Fruit fly (Drosophila melanogaster): ENCODE measurements around the gene Ankle2.

Ankle2 gene

dm6 chrX:17583706-17584105 lies 4.7 kb upstream of the Ankle2 start:
- TF ChIP-seq CG8478 (optimal IDR thresholded peaks at IDR 0.05) (no peak), CTCF (optimal IDR thresholded peaks at IDR 0.05) (no peak)

DNA sequence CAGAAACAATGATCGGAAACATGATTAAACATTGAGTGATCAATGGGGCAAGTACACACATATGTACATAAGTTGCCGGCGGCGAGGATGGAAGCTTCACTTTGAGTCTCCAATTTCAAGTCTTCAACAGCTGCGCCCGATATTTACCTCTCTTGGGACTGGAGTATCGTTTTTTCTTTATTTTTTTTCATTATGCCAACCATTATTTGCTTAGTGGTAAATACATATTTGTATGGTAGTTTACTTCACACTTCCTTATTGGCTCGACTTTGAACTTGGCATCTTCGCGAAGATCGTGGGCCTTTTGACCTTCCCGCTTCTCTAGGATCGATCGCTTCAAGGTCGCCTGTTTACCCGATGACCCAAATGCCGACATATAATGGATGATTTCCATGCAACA lies 3.6 kb upstream of the Ankle2 start:
- no peak for TF ChIP-seq CTCF (optimal IDR thresholded peaks at IDR 0.05)
- no peak for TF ChIP-seq CG8478 (optimal IDR thresholded peaks at IDR 0.05)

DNA sequence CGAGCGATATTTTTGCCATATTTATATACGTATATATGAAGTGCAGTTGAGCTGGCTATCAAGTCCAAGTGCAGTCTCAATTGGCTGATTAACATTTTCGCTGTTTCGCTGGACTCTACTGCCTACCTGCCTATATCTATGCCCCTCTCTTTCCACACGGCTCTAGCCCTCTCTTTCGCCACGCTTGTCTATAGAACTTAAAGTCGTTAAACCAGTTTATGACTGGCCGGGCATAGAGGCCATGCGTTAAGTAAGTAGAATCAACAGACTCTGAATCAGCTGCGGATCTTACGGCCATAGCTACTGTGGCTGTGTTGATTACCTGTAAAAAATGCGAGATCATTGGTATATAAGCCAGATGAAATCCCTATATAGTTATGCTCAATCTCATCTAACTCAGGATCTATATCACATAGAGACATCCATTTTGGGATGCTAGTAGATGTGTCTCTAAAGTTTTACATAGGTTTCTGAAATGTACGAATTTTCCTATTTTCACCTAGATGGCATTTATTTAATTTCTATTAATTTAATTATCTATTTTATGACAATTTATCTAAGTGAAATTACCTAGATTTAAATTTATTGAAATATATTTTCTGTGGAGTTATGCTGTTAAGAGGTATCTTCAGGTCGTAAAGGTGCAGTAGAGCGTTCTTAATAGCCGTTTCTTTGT lies 2.7 kb upstream of the Ankle2 start:
- no peak for TF ChIP-seq CG8478 (optimal IDR thresholded peaks at IDR 0.05)
- no peak for TF ChIP-seq CTCF (optimal IDR thresholded peaks at IDR 0.05)

DNA sequence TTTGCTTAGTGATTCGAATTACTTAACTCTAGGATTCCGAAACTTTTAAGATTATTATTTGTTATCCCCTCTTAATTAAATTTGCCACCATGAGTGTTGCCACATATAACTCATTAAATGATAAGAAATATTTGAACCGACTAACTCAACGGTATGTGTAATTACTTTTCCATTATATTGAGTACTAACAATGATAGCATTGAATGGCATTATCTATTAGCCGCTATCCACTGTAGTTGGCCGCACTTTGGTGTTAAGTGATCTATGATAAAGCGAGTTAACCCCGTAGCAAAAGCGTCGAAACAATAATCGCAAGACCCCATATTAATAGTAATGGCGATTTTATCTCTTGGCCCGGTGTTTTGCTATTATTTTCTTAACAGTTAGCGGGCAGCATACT lies 1.9 kb upstream of the Ankle2 start:
- no peak for TF ChIP-seq CG8478 (optimal IDR thresholded peaks at IDR 0.05)
- no peak for TF ChIP-seq CTCF (optimal IDR thresholded peaks at IDR 0.05)

- TF ChIP-seq CG8478 (optimal IDR thresholded peaks at IDR 0.05) = no peak
- TF ChIP-seq CTCF (optimal IDR thresholded peaks at IDR 0.05) = no peak
Measured at dm6 chrX:17579782-17580451, 888 bp upstream of the Ankle2 start, which contains the start of gene CG12991. Gene CG12991 (plus strand): TSS chrX:17579861.

DNA sequence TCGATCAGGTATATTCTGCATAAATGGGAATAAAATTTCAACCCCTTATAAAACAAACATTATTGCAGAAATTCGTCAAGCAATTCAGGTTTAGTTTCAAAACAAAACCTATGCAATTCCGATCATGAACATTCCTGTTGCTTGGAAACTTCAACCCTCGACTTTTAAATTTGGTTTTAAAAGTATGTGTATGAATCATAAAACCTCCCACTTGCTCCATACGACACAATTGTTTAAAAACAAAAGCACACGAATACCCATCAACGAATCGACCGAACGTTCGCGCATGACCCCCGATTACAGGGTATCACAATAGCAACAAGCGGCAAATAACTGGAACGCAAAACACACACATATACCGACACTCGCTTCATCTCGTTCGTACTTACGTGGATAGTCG lies 905 bp downstream of the Ankle2 start:
- no peak for TF ChIP-seq CG8478 (optimal IDR thresholded peaks at IDR 0.05)

DNA sequence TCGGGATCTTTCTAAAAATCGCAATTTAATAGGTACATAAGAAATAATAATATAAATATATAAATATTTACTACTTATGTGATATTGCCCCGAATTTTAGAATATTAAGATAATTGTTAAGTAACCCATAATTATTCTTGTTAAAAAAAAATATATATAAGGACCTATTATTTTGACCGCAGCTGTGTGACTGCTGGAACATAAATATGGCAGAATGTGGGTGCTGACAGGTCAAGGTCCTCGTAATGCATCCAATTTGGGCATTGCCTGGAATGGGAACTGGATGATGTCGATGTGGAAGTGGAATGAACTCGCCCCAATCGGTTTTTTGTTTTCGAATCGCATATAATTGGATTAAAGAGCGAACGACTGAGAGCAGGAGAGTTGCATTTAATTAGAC lies 1.7 kb downstream of the Ankle2 start:
- no peak for TF ChIP-seq CG8478 (optimal IDR thresholded peaks at IDR 0.05)
- no peak for TF ChIP-seq CTCF (optimal IDR thresholded peaks at IDR 0.05)

DNA sequence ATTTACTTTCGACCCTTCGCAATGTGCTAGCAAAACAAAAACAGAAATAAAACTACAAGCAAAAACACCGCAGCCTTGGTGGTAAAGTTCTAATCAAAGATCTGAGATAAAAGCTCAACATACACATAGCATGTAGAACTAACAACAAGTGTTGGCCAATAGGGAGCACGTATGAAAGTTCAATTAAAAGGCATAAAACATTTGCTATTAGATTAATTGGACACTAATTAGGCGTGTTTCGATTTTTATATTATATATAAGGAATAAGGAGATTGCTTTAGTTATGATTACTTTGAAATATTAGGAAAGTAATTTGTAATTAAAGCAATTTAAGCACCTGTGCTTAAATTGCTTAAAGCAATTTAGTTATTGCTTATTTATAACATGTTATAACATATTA lies 2.4 kb downstream of the Ankle2 start:
- TF ChIP-seq CG8478 (optimal IDR thresholded peaks at IDR 0.05) = no peak
- no peak for TF ChIP-seq CTCF (optimal IDR thresholded peaks at IDR 0.05)

- TF ChIP-seq CG8478 (optimal IDR thresholded peaks at IDR 0.05) (no peak), CTCF (optimal IDR thresholded peaks at IDR 0.05) (no peak)
Measured at dm6 chrX:17575846-17576245, 3.2 kb downstream of the Ankle2 start.

dm6 chrX:17570912-17571609 lies 8.0 kb downstream of the Ankle2 start:
- no peak for TF ChIP-seq CG8478 (optimal IDR thresholded peaks at IDR 0.05)
- TF ChIP-seq CTCF (optimal IDR thresholded peaks at IDR 0.05) = no peak

- TF ChIP-seq CTCF (optimal IDR thresholded peaks at IDR 0.05) = no peak
Measured at dm6 chrX:17569128-17569527, 9.9 kb downstream of the Ankle2 start, which contains the start of gene ppk23. Gene ppk23 (minus strand): TSS chrX:17569228.

- TF ChIP-seq CG8478 (optimal IDR thresholded peaks at IDR 0.05) = no peak
- TF ChIP-seq CTCF (optimal IDR thresholded peaks at IDR 0.05) = no peak
Measured at dm6 chrX:17566128-17566527, 12.9 kb downstream of the Ankle2 start.

DNA sequence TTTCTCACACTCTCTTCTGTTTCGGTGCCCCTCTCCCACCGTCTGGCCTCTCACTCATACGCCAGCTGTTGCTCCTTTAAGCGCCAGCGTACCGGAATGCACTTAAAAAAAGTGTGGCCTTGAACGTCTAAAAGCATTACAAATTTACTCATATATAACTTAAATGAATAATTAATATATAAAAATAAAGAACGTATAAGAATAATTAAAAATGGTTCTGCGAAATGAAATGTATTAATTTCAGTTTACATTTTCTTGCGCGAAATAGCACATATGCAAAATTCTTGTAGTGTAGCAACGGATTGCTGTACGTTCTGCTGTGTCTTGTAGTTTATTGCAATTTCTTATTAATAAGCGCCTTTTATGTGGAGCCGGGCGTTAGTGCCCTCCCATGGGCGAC lies 16.4 kb downstream of the Ankle2 start:
- TF ChIP-seq CG8478 (optimal IDR thresholded peaks at IDR 0.05) (no peak), CTCF (optimal IDR thresholded peaks at IDR 0.05) (no peak)

DNA sequence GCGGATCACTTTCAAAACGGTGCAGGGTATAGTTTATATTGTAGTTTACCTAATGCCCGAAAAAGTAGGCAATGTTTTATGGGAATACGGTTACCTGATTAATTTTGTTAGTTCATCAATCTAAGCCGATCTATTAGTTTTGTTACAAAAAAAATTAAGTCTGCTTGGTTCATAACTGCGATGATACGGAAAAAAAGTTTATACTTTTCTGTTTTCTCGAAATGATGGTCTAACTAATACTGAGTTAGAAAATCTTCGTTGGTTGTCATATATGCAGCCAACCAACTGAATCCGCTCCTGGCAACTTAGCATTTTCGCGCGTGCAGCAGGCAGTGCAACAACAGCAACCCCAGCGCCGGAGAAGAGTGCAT lies 17.1 kb downstream of the Ankle2 start:
- TF ChIP-seq CTCF (optimal IDR thresholded peaks at IDR 0.05) (no peak), CG8478 (optimal IDR thresholded peaks at IDR 0.05) (no peak)

dm6 chrX:17561130-17561942 lies 17.7 kb downstream of the Ankle2 start, which contains the start of gene CG43658:
Gene CG43658 (minus strand): TSS chrX:17561180.
- no peak for TF ChIP-seq CTCF (optimal IDR thresholded peaks at IDR 0.05)
- no peak for TF ChIP-seq CG8478 (optimal IDR thresholded peaks at IDR 0.05)

Data from S2 (cell line).